Worm (Caenorhabditis elegans) whole organism, L1 larva: ENCODE data around the gene Y46G5A.28.

ENCODE experiments used
- aly-2 ChIP-seq: fragments of 150-350 bp; optimal IDR thresholded peaks from 2 replicates; lab custom pipeline; 2014; ENCODE audit warnings: missing biosample characterization, missing genetic modification characterization
- ceh-82 ChIP-seq, 3 experiments: fragments of 150-350 bp in 1 of 3; sonication (generic microtip) in 2 of 3; optimal IDR thresholded peaks; 2 replicates each; lab custom pipeline; 2014 to 2017; ENCODE audit warnings: missing biosample characterization in 3 of 3, missing genetic modification characterization in 3 of 3
- ceh-88 ChIP-seq: fragments of 200-800 bp; sonication (Bioruptor generic); IDR thresholded peaks from 2 replicates; pipeline ENCODE4 v1.3.6; 2022; ENCODE audit warnings: missing genetic modification characterization, missing compliant biosample characterization
- efl-1 ChIP-seq, 4 experiments: fragments of 150-350 bp; optimal IDR thresholded peaks in 3 of 4; peaks in 1 of 4; 1 replicate in 1 of 4; 2 replicates in 3 of 4; lab custom pipeline; 2014; ENCODE audit warnings: missing biosample characterization in 2 of 4, missing genetic modification characterization in 2 of 4, missing genetic modification reagents in 2 of 4
- egl-27 ChIP-seq, 2 experiments: fragments of 150-350 bp in 1 of 2; sonication (generic microtip); optimal IDR thresholded peaks; 3 replicates each; lab custom pipeline; 2017 to 2018; ENCODE audit warnings: missing biosample characterization in 2 of 2, missing genetic modification characterization in 2 of 2, missing genetic modification reagents in 2 of 2
- fkh-8 ChIP-seq: sonication (generic microtip); optimal IDR thresholded peaks from 2 replicates; lab custom pipeline; 2016; ENCODE audit warnings: mild to moderate bottlenecking, missing genetic modification characterization, missing compliant biosample characterization
- fos-1 ChIP-seq: fragments of 150-350 bp; optimal IDR thresholded peaks from 2 replicates; lab custom pipeline; 2014; ENCODE audit warnings: missing biosample characterization, missing genetic modification characterization
- lir-3 ChIP-seq: sonication (generic microtip); optimal IDR thresholded peaks from 2 replicates; lab custom pipeline; 2016; ENCODE audit warnings: mild to moderate bottlenecking, missing genetic modification characterization, moderate library complexity, missing compliant biosample characterization; ENCODE audit not compliant: poor library complexity
- mef-2 ChIP-seq: fragments of 150-350 bp; optimal IDR thresholded peaks from 2 replicates; lab custom pipeline; 2014; ENCODE audit warnings: missing biosample characterization, missing genetic modification characterization
- nhr-237 ChIP-seq: fragments of 150-350 bp; optimal IDR thresholded peaks from 2 replicates; lab custom pipeline; 2014; ENCODE audit warnings: missing biosample characterization, missing genetic modification characterization
- sox-4 ChIP-seq: sonication (generic microtip); optimal IDR thresholded peaks from 2 replicates; lab custom pipeline; 2016; ENCODE audit warnings: missing genetic modification characterization, missing compliant biosample characterization
- tbx-2 ChIP-seq: sonication (generic microtip); optimal IDR thresholded peaks from 2 replicates; lab custom pipeline; 2016; ENCODE audit warnings: missing genetic modification characterization, missing compliant biosample characterization

- TF ChIP-seq egl-27 (tag; optimal IDR thresholded peaks at IDR 0.05; lab: Kevin White, UChicago) (no peak), mef-2 (tag; lab: Kevin White, UChicago) (no peak), tbx-2 (tag; lab: Kevin White, UChicago) (no peak), fos-1 (no peak), aly-2 (tag; lab: Kevin White, UChicago) (no peak), lir-3 (tag; lab: Kevin White, UChicago) (no peak), sox-4 (tag; lab: Kevin White, UChicago) (no peak), efl-1 (optimal IDR thresholded peaks at IDR 0.05; lab: Kevin White, UChicago) (no peak), efl-1 (GFP tag; optimal IDR thresholded peaks at IDR 0.05 in 1 of 2; lab: Kevin White, UChicago) (peak in 1 of 2 experiments; percentile 69), ceh-88 (no peak), nhr-237 (tag; lab: Kevin White, UChicago) (no peak), fkh-8 (tag; lab: Kevin White, UChicago) (no peak), ceh-82 (tag; optimal IDR thresholded peaks at IDR 0.05; lab: Kevin White, UChicago) (no peak)
Observed at ce11 chrII:12897361-12897760, 47.1 kb downstream of the Y46G5A.28 start.
